Fruit fly (Drosophila melanogaster) whole organism, embryonic: ENCODE results near the gene CG6481.

ENCODE experiments used
- Abd-B ChIP-seq: fragments of 200-800 bp; sonication (Bioruptor generic); optimal IDR thresholded peaks from 2 replicates; lab custom pipeline; 2018; ENCODE audit warnings: missing biosample characterization, mild to moderate bottlenecking, missing genetic modification characterization, moderate library complexity
- CG2129 ChIP-seq: fragments of 200-800 bp; sonication (Bioruptor generic); IDR thresholded peaks from 2 replicates; pipeline ENCODE4 v1.3.6; 2022; ENCODE audit warnings: missing biosample characterization, missing genetic modification characterization; ENCODE audit not compliant: partially characterized antibody
- CG8478 ChIP-seq: fragments of >200 bp; optimal IDR thresholded peaks from 2 replicates; lab custom pipeline; 2018
- Xrp1 ChIP-seq: fragments of 200-800 bp; sonication (Bioruptor generic); IDR thresholded peaks from 2 replicates; pipeline ENCODE4 v1.3.6; 2022; ENCODE audit warnings: missing biosample characterization, missing genetic modification characterization
- inv ChIP-seq: fragments of 200-800 bp; sonication (Bioruptor generic); IDR thresholded peaks from 2 replicates; pipeline ENCODE4 v1.3.6; 2022; ENCODE audit warnings: missing biosample characterization, missing genetic modification characterization; ENCODE audit not compliant: partially characterized antibody
- lbe ChIP-seq: fragments of 200-800 bp; sonication (Bioruptor generic); optimal IDR thresholded peaks from 2 replicates; lab custom pipeline; 2016; ENCODE audit warnings: missing biosample characterization, mild to moderate bottlenecking, missing genetic modification characterization
- sens ChIP-seq: fragments of 200-800 bp; sonication (Bioruptor generic); peaks from one replicate; lab custom pipeline; 2016; ENCODE audit warnings: missing biosample characterization, missing genetic modification characterization

DNA sequence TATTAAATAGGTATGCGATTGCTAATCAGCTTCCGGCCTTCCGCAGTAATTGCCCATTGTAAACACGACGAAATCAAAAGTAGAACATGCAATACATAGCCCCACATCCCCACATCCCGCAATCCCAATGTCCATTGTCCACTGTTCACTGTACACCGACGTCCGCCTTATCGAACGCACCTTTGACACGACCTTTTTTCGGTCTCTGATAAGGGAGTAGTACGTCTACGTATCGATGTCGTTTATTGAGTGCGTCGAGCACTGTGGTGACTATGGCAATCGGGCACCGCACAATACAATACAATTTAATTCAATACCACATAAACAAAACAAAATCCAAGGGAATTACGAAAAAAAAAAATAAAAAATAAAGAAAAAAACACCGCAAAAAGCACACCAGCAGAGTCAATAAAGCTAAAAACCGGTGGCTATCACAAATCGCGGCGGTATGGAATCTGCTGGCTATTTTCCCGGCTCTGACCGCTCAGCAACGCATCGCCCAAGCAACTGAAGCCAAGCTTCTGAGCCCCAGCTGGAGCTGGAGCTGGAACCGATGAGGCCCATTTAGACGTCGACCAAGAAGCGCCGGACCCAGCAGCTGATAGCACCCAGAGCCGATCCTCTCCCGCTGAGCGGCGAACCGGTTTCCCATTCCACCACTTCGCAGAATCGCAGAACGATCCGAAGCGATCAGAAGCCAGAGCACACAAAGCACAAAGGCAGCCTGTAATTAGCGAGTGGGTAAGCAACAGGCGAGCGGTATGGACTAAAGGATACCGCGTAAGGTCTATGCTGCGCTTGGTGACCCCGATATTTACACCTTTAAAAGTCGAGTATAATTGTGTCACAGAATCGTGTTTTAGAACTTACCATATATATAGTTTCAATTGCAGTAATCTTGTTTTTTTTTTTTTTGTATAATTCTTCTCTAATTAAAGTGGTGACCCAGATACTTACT, 38.7 kb downstream of the CG6481 start, which contains the start of gene Hayan:
- TF ChIP-seq lbe (GFP tag; lab: Kevin White, UChicago) (peak; percentile 9), CG8478 (no peak), CG2129 (GFP tag; lab: Robert Waterston, UW) (no peak), sens (GFP tag; lab: Kevin White, UChicago) (peak; percentile 51), Xrp1 (GFP tag; lab: Robert Waterston, UW) (no peak), inv (GFP tag; lab: Robert Waterston, UW) (no peak), Abd-B (no peak)
